Worm (Caenorhabditis elegans): Measurements from ENCODE around the gene clec-215.

The clec-215 gene

ce11 chrV:7612044-7612443 lies at the start of gene clec-215:
clec-215 (plus strand) TSS chrV:7612344.
- TF ChIP-seq cog-1 (tag; optimal IDR thresholded peaks at IDR 0.05) = no peak
- TF ChIP-seq ztf-29 (GFP tag; IDR thresholded peaks at IDR 0.05) = no peak
- TF ChIP-seq klf-2 (GFP tag; conservative IDR thresholded peaks at IDR 0.05) = no peak

- TF ChIP-seq klf-2 (GFP tag; conservative IDR thresholded peaks at IDR 0.05) (no peak), flt-1 (GFP tag; IDR thresholded peaks at IDR 0.05) (no peak), ref-1 (GFP tag; conservative IDR thresholded peaks at IDR 0.05) (no peak), cog-1 (tag; optimal IDR thresholded peaks at IDR 0.05) (no peak), T22C8.4 (GFP tag; IDR thresholded peaks at IDR 0.05) (no peak), med-1 (GFP tag; optimal IDR thresholded peaks at IDR 0.05; ENCODE audit: insufficient read depth) (no peak), ztf-23 (GFP tag; IDR thresholded peaks at IDR 0.05) (no peak), tab-1 (GFP tag; IDR thresholded peaks at IDR 0.05) (no peak), ztf-29 (GFP tag; IDR thresholded peaks at IDR 0.05) (no peak)
Observed at ce11 chrV:7562947-7563346, 49.2 kb upstream of the clec-215 start, which contains the start of gene F19F10.1. F19F10.1 (plus strand) TSS chrV:7563247.

DNA sequence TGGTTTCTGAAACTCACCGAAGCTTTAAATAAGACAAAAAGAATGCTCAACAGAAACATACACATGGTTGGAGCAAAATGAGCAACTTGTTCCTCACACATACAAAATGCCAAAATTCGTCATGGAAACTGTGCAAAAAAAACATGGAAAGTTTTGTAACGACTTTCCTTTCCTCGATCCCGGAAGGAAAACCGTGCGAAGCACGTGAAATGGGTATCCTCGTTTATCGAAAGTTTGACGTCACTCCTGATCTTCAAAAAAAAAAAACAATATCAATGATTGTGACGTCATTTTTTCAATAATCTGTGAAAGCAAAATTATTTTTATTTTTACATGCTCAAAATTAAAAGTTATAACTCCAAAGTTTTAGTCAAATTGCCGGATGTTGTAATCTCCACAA lies 41.9 kb upstream of the clec-215 start, which contains the start of gene clec-212:
TSS of gene clec-212 (minus strand) at position 101 of the 400 bp plus-strand sequence.
- no peak for TF ChIP-seq tab-1 (GFP tag; IDR thresholded peaks at IDR 0.05)
- no peak for TF ChIP-seq med-1 (GFP tag; optimal IDR thresholded peaks at IDR 0.05; ENCODE audit: insufficient read depth)
- TF ChIP-seq flt-1 (GFP tag; IDR thresholded peaks at IDR 0.05) = no peak
- TF ChIP-seq cog-1 (tag; optimal IDR thresholded peaks at IDR 0.05) = no peak
- no peak for TF ChIP-seq ref-1 (GFP tag; conservative IDR thresholded peaks at IDR 0.05)
- no peak for TF ChIP-seq T22C8.4 (GFP tag; IDR thresholded peaks at IDR 0.05)
- no peak for TF ChIP-seq ztf-29 (GFP tag; IDR thresholded peaks at IDR 0.05)
- no peak for TF ChIP-seq klf-2 (GFP tag; conservative IDR thresholded peaks at IDR 0.05)

- TF ChIP-seq med-1 (GFP tag; optimal IDR thresholded peaks at IDR 0.05; ENCODE audit: insufficient read depth) (no peak), klf-2 (GFP tag; conservative IDR thresholded peaks at IDR 0.05) (no peak), ztf-23 (GFP tag; IDR thresholded peaks at IDR 0.05) (no peak), ztf-29 (GFP tag; IDR thresholded peaks at IDR 0.05) (no peak), flt-1 (GFP tag; IDR thresholded peaks at IDR 0.05) (no peak), tab-1 (GFP tag; IDR thresholded peaks at IDR 0.05) (no peak), ref-1 (GFP tag; conservative IDR thresholded peaks at IDR 0.05) (no peak)
Observed at ce11 chrV:7570955-7571354, 41.2 kb upstream of the clec-215 start, which contains the start of gene F19F10.14. F19F10.14 (minus strand) TSS chrV:7571055.

ce11 chrV:7575563-7575962 lies 36.6 kb upstream of the clec-215 start, which contains the start of the genes snu-66 and ints-9:
snu-66 (minus strand) TSS chrV:7575670.
ints-9 (plus strand) TSS chrV:7575802.
- TF ChIP-seq med-1 (GFP tag; optimal IDR thresholded peaks at IDR 0.05; ENCODE audit: insufficient read depth) (no peak), flt-1 (GFP tag; IDR thresholded peaks at IDR 0.05) (no peak), ref-1 (GFP tag; conservative IDR thresholded peaks at IDR 0.05) (no peak), ztf-23 (GFP tag; IDR thresholded peaks at IDR 0.05) (no peak), cog-1 (tag; optimal IDR thresholded peaks at IDR 0.05) (no peak), klf-2 (GFP tag; conservative IDR thresholded peaks at IDR 0.05) (no peak), tab-1 (GFP tag; IDR thresholded peaks at IDR 0.05) (no peak), T22C8.4 (GFP tag; IDR thresholded peaks at IDR 0.05) (no peak), ztf-29 (GFP tag; IDR thresholded peaks at IDR 0.05) (no peak)

ce11 chrV:7580378-7580777 lies 31.8 kb upstream of the clec-215 start, which contains the start of gene ets-6:
ets-6 (minus strand) TSS chrV:7580546.
- TF ChIP-seq T22C8.4 (GFP tag; IDR thresholded peaks at IDR 0.05) = peak; percentile 67
- TF ChIP-seq klf-2 (GFP tag; conservative IDR thresholded peaks at IDR 0.05) = no peak

- TF ChIP-seq ztf-23 (GFP tag; IDR thresholded peaks at IDR 0.05) = no peak
- TF ChIP-seq flt-1 (GFP tag; IDR thresholded peaks at IDR 0.05) = no peak
- TF ChIP-seq med-1 (GFP tag; optimal IDR thresholded peaks at IDR 0.05; ENCODE audit: insufficient read depth) = no peak
- no peak for TF ChIP-seq T22C8.4 (GFP tag; IDR thresholded peaks at IDR 0.05)
- no peak for TF ChIP-seq tab-1 (GFP tag; IDR thresholded peaks at IDR 0.05)
- TF ChIP-seq ref-1 (GFP tag; conservative IDR thresholded peaks at IDR 0.05) = no peak
- TF ChIP-seq klf-2 (GFP tag; conservative IDR thresholded peaks at IDR 0.05) = no peak
- no peak for TF ChIP-seq cog-1 (tag; optimal IDR thresholded peaks at IDR 0.05)
- no peak for TF ChIP-seq ztf-29 (GFP tag; IDR thresholded peaks at IDR 0.05)
Observed at ce11 chrV:7587637-7588036, 24.5 kb upstream of the clec-215 start, which contains the start of the genes F19F10.11 and C50E3.5. F19F10.11 (minus strand) TSS chrV:7587704. C50E3.5 (plus strand) TSS chrV:7587996.

DNA sequence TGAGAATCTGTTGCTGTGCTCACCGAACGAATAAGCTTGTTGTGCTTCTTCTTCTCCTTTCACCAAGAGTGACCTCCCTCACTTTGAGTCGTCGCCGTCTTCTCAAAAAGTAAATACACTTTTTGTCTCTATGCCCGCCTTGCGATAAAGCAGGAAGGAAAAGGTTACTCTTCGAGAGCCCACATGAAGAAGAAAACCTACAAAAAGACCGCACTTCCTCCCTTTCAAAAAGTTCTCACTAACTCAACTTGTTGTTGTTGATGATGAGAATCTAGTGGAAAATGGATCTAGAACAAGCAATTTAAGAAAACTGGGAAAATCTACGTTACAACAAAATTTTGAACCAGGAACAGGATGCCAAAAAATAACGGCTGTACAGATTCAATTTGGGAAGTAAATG lies 21.7 kb upstream of the clec-215 start, which contains the start of gene C50E3.6:
TSS of gene C50E3.6 (minus strand) at position 101 of the 400 bp plus-strand sequence.
- TF ChIP-seq flt-1 (GFP tag; IDR thresholded peaks at IDR 0.05) (no peak), tab-1 (GFP tag; IDR thresholded peaks at IDR 0.05) (no peak), cog-1 (tag; optimal IDR thresholded peaks at IDR 0.05) (no peak), klf-2 (GFP tag; conservative IDR thresholded peaks at IDR 0.05) (no peak), ref-1 (GFP tag; conservative IDR thresholded peaks at IDR 0.05) (no peak), ztf-29 (GFP tag; IDR thresholded peaks at IDR 0.05) (no peak)

- no peak for TF ChIP-seq klf-2 (GFP tag; conservative IDR thresholded peaks at IDR 0.05)
- TF ChIP-seq ztf-23 (GFP tag; IDR thresholded peaks at IDR 0.05) = no peak
- no peak for TF ChIP-seq flt-1 (GFP tag; IDR thresholded peaks at IDR 0.05)
- TF ChIP-seq ref-1 (GFP tag; conservative IDR thresholded peaks at IDR 0.05) = no peak
Observed at ce11 chrV:7595132-7595531, 17.0 kb upstream of the clec-215 start.

- TF ChIP-seq flt-1 (GFP tag; IDR thresholded peaks at IDR 0.05) (no peak), tab-1 (GFP tag; IDR thresholded peaks at IDR 0.05) (no peak), klf-2 (GFP tag; conservative IDR thresholded peaks at IDR 0.05) (no peak), T22C8.4 (GFP tag; IDR thresholded peaks at IDR 0.05) (no peak), cog-1 (tag; optimal IDR thresholded peaks at IDR 0.05) (no peak), ref-1 (GFP tag; conservative IDR thresholded peaks at IDR 0.05) (no peak), ztf-23 (GFP tag; IDR thresholded peaks at IDR 0.05) (no peak), med-1 (GFP tag; optimal IDR thresholded peaks at IDR 0.05; ENCODE audit: insufficient read depth) (no peak), ztf-29 (GFP tag; IDR thresholded peaks at IDR 0.05) (no peak)
Observed at ce11 chrV:7598269-7598668, 13.9 kb upstream of the clec-215 start, which contains the start of gene C50E3.7. C50E3.7 (minus strand) TSS chrV:7598369.

Data from whole organism, midembryonic.